Fruit fly (Drosophila melanogaster) whole organism, pupa: ENCODE results near the gene CG2224.

ENCODE experiments used
- CG32121 ChIP-seq: fragments of 200-800 bp; sonication (Bioruptor generic); IDR thresholded peaks from 2 replicates; pipeline ENCODE4 v1.3.6; 2022; ENCODE audit warnings: missing biosample characterization, missing genetic modification characterization
- fd96Ca ChIP-seq: fragments of 200-800 bp; sonication (Bioruptor generic); IDR thresholded peaks from 3 replicates; pipeline ENCODE4 v1.3.6; 2022; ENCODE audit warnings: missing biosample characterization, missing genetic modification characterization

- TF ChIP-seq CG32121 (GFP tag; lab: Robert Waterston, UW): no peak
- no peak for TF ChIP-seq fd96Ca
Measured at dm6 chr3R:30507723-30508122, 48.6 kb upstream of the CG2224 start, which contains the start of gene CG34041.
